Worm (Caenorhabditis elegans): ENCODE results near the gene mog-3.

DNA sequence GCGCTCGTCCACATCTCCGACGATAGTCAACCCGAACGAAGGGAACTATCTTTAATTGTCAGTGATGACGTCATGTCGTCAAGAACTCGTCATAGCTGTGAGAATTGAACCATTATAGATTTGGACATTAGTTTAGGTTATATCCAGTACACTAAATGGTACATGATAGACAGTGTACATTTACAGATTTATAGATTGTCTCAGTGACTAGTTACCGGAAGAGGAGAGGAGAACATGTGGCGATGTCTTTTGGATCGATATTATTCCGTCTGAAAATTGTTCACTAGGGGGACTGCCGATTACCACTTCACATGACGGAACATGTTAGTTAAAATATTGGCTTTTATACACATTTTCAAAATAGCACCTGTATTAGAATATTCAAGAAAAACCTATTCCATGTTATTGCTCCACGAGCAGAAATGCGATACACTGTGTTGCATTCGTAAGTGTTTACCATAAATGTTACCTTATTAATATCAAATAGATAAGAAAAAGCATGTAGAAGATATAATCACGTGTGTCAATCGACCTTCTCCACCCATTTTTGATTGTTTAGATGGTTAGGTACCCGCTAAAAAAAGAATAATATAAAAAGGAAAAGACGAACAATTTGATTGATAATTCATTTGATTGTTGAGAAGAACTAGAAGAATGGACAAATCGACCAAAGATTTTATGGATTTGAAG lies 41.0 kb upstream of the mog-3 start, which contains the start of gene ZC395.5:
- TF ChIP-seq ztf-11 (tag; optimal IDR thresholded peaks at IDR 0.05) (no peak), snpc-4 (tag; optimal IDR thresholded peaks at IDR 0.05) (no peak)
